Fruit fly (Drosophila melanogaster): ENCODE results near the gene Vps52.

Gene Vps52

dm6 chr2L:5489084-5489617 lies 34.5 kb downstream of the Vps52 start:
- no peak for TF ChIP-seq EcR (GFP tag; optimal IDR thresholded peaks at IDR 0.05)
- no peak for TF ChIP-seq usp (GFP tag; optimal IDR thresholded peaks at IDR 0.05)
- no peak for TF ChIP-seq Dll (optimal IDR thresholded peaks at IDR 0.05)
- TF ChIP-seq pan (optimal IDR thresholded peaks at IDR 0.05), result no peak
- TF ChIP-seq psq (optimal IDR thresholded peaks at IDR 0.05), result no peak

dm6 chr2L:5483093-5483492 lies 40.6 kb downstream of the Vps52 start:
- TF ChIP-seq pan (optimal IDR thresholded peaks at IDR 0.05) (no peak), Dll (optimal IDR thresholded peaks at IDR 0.05) (no peak), EcR (GFP tag; optimal IDR thresholded peaks at IDR 0.05) (no peak)

dm6 chr2L:5479971-5480370 lies 43.7 kb downstream of the Vps52 start:
- TF ChIP-seq Dll (optimal IDR thresholded peaks at IDR 0.05), result no peak
- no peak for TF ChIP-seq CG8478 (optimal IDR thresholded peaks at IDR 0.05)
- no peak for TF ChIP-seq pan (optimal IDR thresholded peaks at IDR 0.05)

- no peak for TF ChIP-seq pan (optimal IDR thresholded peaks at IDR 0.05)
- TF ChIP-seq CG8478 (optimal IDR thresholded peaks at IDR 0.05), result no peak
- TF ChIP-seq usp (GFP tag; optimal IDR thresholded peaks at IDR 0.05), result no peak
- TF ChIP-seq psq (optimal IDR thresholded peaks at IDR 0.05), result no peak
- TF ChIP-seq Dll (optimal IDR thresholded peaks at IDR 0.05), result no peak
- TF ChIP-seq EcR (GFP tag; optimal IDR thresholded peaks at IDR 0.05), result no peak
Observed at dm6 chr2L:5479128-5479527, 44.6 kb downstream of the Vps52 start.

- TF ChIP-seq CG8478 (optimal IDR thresholded peaks at IDR 0.05) (no peak), psq (optimal IDR thresholded peaks at IDR 0.05) (no peak), EcR (GFP tag; optimal IDR thresholded peaks at IDR 0.05) (no peak), pan (optimal IDR thresholded peaks at IDR 0.05) (no peak), usp (GFP tag; optimal IDR thresholded peaks at IDR 0.05) (no peak), Dll (optimal IDR thresholded peaks at IDR 0.05) (no peak)
Observed at dm6 chr2L:5478273-5478672, 45.4 kb downstream of the Vps52 start.

- no peak for TF ChIP-seq EcR (GFP tag; optimal IDR thresholded peaks at IDR 0.05)
- TF ChIP-seq psq (optimal IDR thresholded peaks at IDR 0.05), result no peak
- TF ChIP-seq Dll (optimal IDR thresholded peaks at IDR 0.05), result no peak
- no peak for TF ChIP-seq CG8478 (optimal IDR thresholded peaks at IDR 0.05)
- no peak for TF ChIP-seq pan (optimal IDR thresholded peaks at IDR 0.05)
- TF ChIP-seq usp (GFP tag; optimal IDR thresholded peaks at IDR 0.05), result no peak
Observed at dm6 chr2L:5476699-5477098, 47.0 kb downstream of the Vps52 start.

dm6 chr2L:5473880-5474446 lies 49.7 kb downstream of the Vps52 start:
- no peak for TF ChIP-seq EcR (GFP tag; optimal IDR thresholded peaks at IDR 0.05)
- TF ChIP-seq usp (GFP tag; optimal IDR thresholded peaks at IDR 0.05), result no peak
- TF ChIP-seq CG8478 (optimal IDR thresholded peaks at IDR 0.05), result no peak
- TF ChIP-seq pan (optimal IDR thresholded peaks at IDR 0.05), result no peak
- no peak for TF ChIP-seq psq (optimal IDR thresholded peaks at IDR 0.05)
- no peak for TF ChIP-seq Dll (optimal IDR thresholded peaks at IDR 0.05)
